Fruit fly (Drosophila melanogaster): ENCODE results near the gene eIF5B.

The eIF5B gene

dm6 chr3L:3471174-3471573, 10.4 kb upstream of the eIF5B start, which contains the start of gene CG14971 (continued):
- TF ChIP-seq corto (GFP tag; optimal IDR thresholded peaks at IDR 0.05) (no peak), CG17359 (tag; optimal IDR thresholded peaks at IDR 0.05) (no peak), Side (GFP tag; optimal IDR thresholded peaks at IDR 0.05) (peak; percentile 31), repo (GFP tag; optimal IDR thresholded peaks at IDR 0.05) (peak; percentile 30), B-H1 (GFP tag; IDR thresholded peaks at IDR 0.05) (no peak), ci (GFP tag; IDR thresholded peaks at IDR 0.05) (peak; percentile 12; the same call in 1 of the 3 replicates), psq (GFP tag; optimal IDR thresholded peaks at IDR 0.05) (no peak), Dek (tag; optimal IDR thresholded peaks at IDR 0.05) (peak; percentile 51), CG30020 (tag; optimal IDR thresholded peaks at IDR 0.05) (peak; percentile 48), CG6654 (GFP tag; optimal IDR thresholded peaks at IDR 0.05) (no peak), slou (GFP tag; optimal IDR thresholded peaks at IDR 0.05) (peak; percentile 53), nmo (GFP tag; optimal IDR thresholded peaks at IDR 0.05) (peak; percentile 53), Camta (GFP tag; optimal IDR thresholded peaks at IDR 0.05) (peak; percentile 3), trh (GFP tag; optimal IDR thresholded peaks at IDR 0.05) (no peak), bbx (GFP tag; IDR thresholded peaks at IDR 0.05; ENCODE audit: partially characterized antibody) (peak; percentile 91), cas (GFP tag; IDR thresholded peaks at IDR 0.05) (0 out of 2 replicates have a peak, but pooled peaks have one; percentile 18), jumu (GFP tag; optimal IDR thresholded peaks at IDR 0.05) (peak; percentile 47), peb (GFP tag; IDR thresholded peaks at IDR 0.05) (no peak), CG10979 (tag; optimal IDR thresholded peaks at IDR 0.05) (peak; percentile 18), bab2 (GFP tag; optimal IDR thresholded peaks at IDR 0.05) (peak; percentile 37), CG13624 (GFP tag; optimal IDR thresholded peaks at IDR 0.05) (peak; percentile 56), HLH54F (GFP tag; optimal IDR thresholded peaks at IDR 0.05) (peak; percentile 63), Opbp (GFP tag; IDR thresholded peaks at IDR 0.05; ENCODE audit: partially characterized antibody) (peak; percentile 88), Myb (GFP tag; optimal IDR thresholded peaks at IDR 0.05) (peak; percentile 67), ttk (GFP tag; IDR thresholded peaks at IDR 0.05) (no peak), bigmax (GFP tag; optimal IDR thresholded peaks at IDR 0.05) (no peak), CG18262 (tag; optimal IDR thresholded peaks at IDR 0.05) (no peak), CG32767 (GFP tag; IDR thresholded peaks at IDR 0.05) (peak; percentile 10; the same call in 1 of the 2 replicates), ems (GFP tag; optimal IDR thresholded peaks at IDR 0.05) (peak; percentile 44), CG16813 (GFP tag; IDR thresholded peaks at IDR 0.05; ENCODE audit: partially characterized antibody) (peak; percentile 83), CG7357 (GFP tag; IDR thresholded peaks at IDR 0.05) (no peak), bcd (GFP tag; optimal IDR thresholded peaks at IDR 0.05) (peak; percentile 9), CG17568 (GFP tag; optimal IDR thresholded peaks at IDR 0.05) (no peak), CG30403 (GFP tag; optimal IDR thresholded peaks at IDR 0.05) (no peak), vvl (GFP tag; IDR thresholded peaks at IDR 0.05) (peak; percentile 67), CG18599 (GFP tag; optimal IDR thresholded peaks at IDR 0.05) (peak; percentile 53), Dfd (GFP tag; optimal IDR thresholded peaks at IDR 0.05) (no peak), CG1024 (GFP tag; IDR thresholded peaks at IDR 0.05) (no peak), CG9727 (GFP tag; optimal IDR thresholded peaks at IDR 0.05) (peak; percentile 20), Asciz (GFP tag; optimal IDR thresholded peaks at IDR 0.05) (no peak), prd (optimal IDR thresholded peaks at IDR 0.05) (no peak), prd (GFP tag; IDR thresholded peaks at IDR 0.05) (peak; percentile 47; the same call in 2 of the 3 replicates), ap (GFP tag; IDR thresholded peaks at IDR 0.05) (no peak), CG7271 (tag; optimal IDR thresholded peaks at IDR 0.05) (no peak), Ravus (GFP tag; IDR thresholded peaks at IDR 0.05) (no peak), fu2 (GFP tag; optimal IDR thresholded peaks at IDR 0.05) (peak; percentile 38), hth (optimal IDR thresholded peaks at IDR 0.05) (no peak), Hr51 (GFP tag; optimal IDR thresholded peaks at IDR 0.05) (peak in 1 of 2 experiments; percentile 35), Ada2b (GFP tag; IDR thresholded peaks at IDR 0.05) (no peak; the same call in 1 of the 2 replicates), vnd (GFP tag; IDR thresholded peaks at IDR 0.05; ENCODE audit: partially characterized antibody) (peak; percentile 78), lbe (GFP tag; optimal IDR thresholded peaks at IDR 0.05) (peak; percentile 26), Dp (GFP tag; optimal IDR thresholded peaks at IDR 0.05) (peak; percentile 71)
